Fruit fly (Drosophila melanogaster) whole organism, embryonic: ENCODE measurements around the gene gish.

Experiments used
- ATbp ChIP-seq: fragments of 200-800 bp; sonication (Bioruptor generic); optimal IDR thresholded peaks from 2 replicates; lab custom pipeline; 2017; ENCODE audit warnings: missing biosample characterization, mild to moderate bottlenecking, missing genetic modification characterization, missing genetic modification reagents
- B-H2 ChIP-seq: fragments of 200-800 bp; sonication (Bioruptor generic); optimal IDR thresholded peaks from 2 replicates; lab custom pipeline; 2018; ENCODE audit warnings: missing biosample characterization, mild to moderate bottlenecking, missing genetic modification characterization
- CG10267 ChIP-seq: fragments of 200-800 bp; sonication (Bioruptor generic); optimal IDR thresholded peaks from 2 replicates; lab custom pipeline; 2018; ENCODE audit warnings: missing biosample characterization, mild to moderate bottlenecking, missing genetic modification characterization, moderate library complexity
- CG10431 ChIP-seq: fragments of 200-800 bp; sonication (Bioruptor generic); optimal IDR thresholded peaks from 3 replicates; lab custom pipeline; 2018; ENCODE audit warnings: missing biosample characterization, mild to moderate bottlenecking, missing genetic modification characterization
- CG10654 ChIP-seq: fragments of 200-800 bp; sonication (Bioruptor generic); optimal IDR thresholded peaks from 2 replicates; lab custom pipeline; 2016; ENCODE audit warnings: missing biosample characterization, missing genetic modification characterization
- CG11085 ChIP-seq: fragments of 200-800 bp; sonication (Bioruptor generic); IDR thresholded peaks from 2 replicates; pipeline ENCODE4 v1.3.6; 2022; ENCODE audit warnings: missing biosample characterization, missing genetic modification characterization
- CG11504 ChIP-seq: fragments of 200-800 bp; sonication (Bioruptor generic); optimal IDR thresholded peaks from 3 replicates; lab custom pipeline; 2019; ENCODE audit warnings: missing biosample characterization, mild to moderate bottlenecking, missing genetic modification characterization, moderate library complexity
- CG12744 ChIP-seq: fragments of 200-800 bp; sonication (Bioruptor generic); optimal IDR thresholded peaks from 2 replicates; lab custom pipeline; 2016; ENCODE audit warnings: missing biosample characterization, missing genetic modification characterization
- CG13894 ChIP-seq: fragments of 200-800 bp; sonication (Bioruptor generic); optimal IDR thresholded peaks from 3 replicates; lab custom pipeline; 2018; ENCODE audit warnings: missing biosample characterization, mild to moderate bottlenecking, missing genetic modification characterization, moderate library complexity
- CG15514 ChIP-seq: fragments of 200-800 bp; sonication (Bioruptor generic); optimal IDR thresholded peaks from 3 replicates; lab custom pipeline; 2017; ENCODE audit warnings: missing biosample characterization, missing genetic modification characterization, mild to moderate bottlenecking, moderate library complexity, missing genetic modification reagents
- CG16863 ChIP-seq: fragments of 200-800 bp; sonication (Bioruptor generic); optimal IDR thresholded peaks from 3 replicates; lab custom pipeline; 2016; ENCODE audit warnings: missing biosample characterization, missing genetic modification characterization
- CG17186 ChIP-seq: fragments of 200-800 bp; sonication (Bioruptor generic); optimal IDR thresholded peaks from 3 replicates; lab custom pipeline; 2017; ENCODE audit warnings: missing biosample characterization, missing genetic modification reagents, missing genetic modification characterization
- CG17612 ChIP-seq: fragments of 200-800 bp; sonication (Bioruptor generic); IDR thresholded peaks from 2 replicates; pipeline ENCODE4 v1.3.6; 2022; ENCODE audit warnings: missing biosample characterization, missing genetic modification characterization
- CG18011 ChIP-seq: fragments of 200-800 bp; sonication (Bioruptor generic); optimal IDR thresholded peaks from 2 replicates; lab custom pipeline; 2017; ENCODE audit warnings: missing biosample characterization, missing genetic modification characterization, mild to moderate bottlenecking, moderate library complexity, missing genotype
- CG18599 ChIP-seq: fragments of 200-800 bp; sonication (Bioruptor generic); optimal IDR thresholded peaks from 3 replicates; lab custom pipeline; 2017; ENCODE audit warnings: missing biosample characterization, missing genetic modification characterization, mild to moderate bottlenecking, moderate library complexity, missing genetic modification reagents
- CG2129 ChIP-seq: fragments of 200-800 bp; sonication (Bioruptor generic); IDR thresholded peaks from 2 replicates; pipeline ENCODE4 v1.3.6; 2022; ENCODE audit warnings: missing biosample characterization, missing genetic modification characterization; ENCODE audit not compliant: partially characterized antibody
- CG31365 ChIP-seq: fragments of 200-800 bp; sonication (Bioruptor generic); optimal IDR thresholded peaks from 2 replicates; lab custom pipeline; 2018; ENCODE audit warnings: missing biosample characterization, mild to moderate bottlenecking, missing genetic modification characterization
- CG31441 ChIP-seq: fragments of 200-800 bp; sonication (Bioruptor generic); IDR thresholded peaks from 2 replicates; pipeline ENCODE4 v1.3.6; 2022; ENCODE audit warnings: missing biosample characterization, missing genetic modification characterization
- CG3281 ChIP-seq: fragments of 200-800 bp; sonication (Bioruptor generic); optimal IDR thresholded peaks from 3 replicates; lab custom pipeline; 2017; ENCODE audit warnings: missing biosample characterization, mild to moderate bottlenecking, missing genetic modification characterization
- CG33213 ChIP-seq: fragments of 200-800 bp; sonication (Bioruptor generic); optimal IDR thresholded peaks from 3 replicates; lab custom pipeline; 2016; ENCODE audit warnings: missing biosample characterization, missing genetic modification characterization
- CG33557 ChIP-seq: fragments of 200-800 bp; sonication (Bioruptor generic); optimal IDR thresholded peaks from 2 replicates; lab custom pipeline; 2019; ENCODE audit warnings: missing biosample characterization, mild to moderate bottlenecking, missing genetic modification characterization, moderate library complexity
- CG4282 ChIP-seq: fragments of 200-800 bp; sonication (Bioruptor generic); optimal IDR thresholded peaks from 2 replicates; lab custom pipeline; 2016; ENCODE audit warnings: missing biosample characterization, missing genetic modification characterization
- CG5180 ChIP-seq: fragments of 200-800 bp; sonication (Bioruptor generic); optimal IDR thresholded peaks from 3 replicates; lab custom pipeline; 2017; ENCODE audit warnings: missing biosample characterization, missing genetic modification characterization, mild to moderate bottlenecking, moderate library complexity, missing genetic modification reagents
- CG6272 ChIP-seq: fragments of 200-800 bp; sonication (Bioruptor generic); IDR thresholded peaks from 2 replicates; pipeline ENCODE4 v1.3.6; 2022; ENCODE audit warnings: missing biosample characterization, missing genetic modification characterization
- CG6854 ChIP-seq: fragments of 200-800 bp; sonication (Bioruptor generic); optimal IDR thresholded peaks from 3 replicates; lab custom pipeline; 2017; ENCODE audit warnings: missing biosample characterization, mild to moderate bottlenecking, missing genetic modification characterization
- Deaf1 ChIP-seq: fragments of 200-800 bp; optimal IDR thresholded peaks from 3 replicates; lab custom pipeline; 2019; ENCODE audit warnings: missing biosample characterization, mild to moderate bottlenecking, missing genetic modification characterization, moderate library complexity
- GATAe ChIP-seq: fragments of 200-800 bp; sonication (Bioruptor generic); conservative IDR thresholded peaks from 2 replicates; pipeline ENCODE4 v1.3.6; 2022; ENCODE audit warnings: missing biosample characterization, missing genetic modification characterization
- H2.0 ChIP-seq: fragments of 200-800 bp; sonication (Bioruptor generic); IDR thresholded peaks from 2 replicates; pipeline ENCODE4 v1.3.6; 2022; ENCODE audit warnings: missing biosample characterization, missing genetic modification characterization
- HmgZ ChIP-seq: fragments of 200-800 bp; sonication (Bioruptor generic); optimal IDR thresholded peaks from 2 replicates; lab custom pipeline; 2018; ENCODE audit warnings: missing biosample characterization, mild to moderate bottlenecking, missing genetic modification characterization
- Hmr ChIP-seq: fragments of 200-800 bp; sonication (Bioruptor generic); optimal IDR thresholded peaks from 3 replicates; lab custom pipeline; 2017; ENCODE audit warnings: mild to moderate bottlenecking, missing biosample characterization, missing genetic modification reagents, missing genetic modification characterization
- Ravus ChIP-seq: fragments of 200-800 bp; sonication (Bioruptor generic); IDR thresholded peaks from 2 replicates; pipeline ENCODE4 v1.3.6; 2022; ENCODE audit warnings: missing biosample characterization, missing genetic modification characterization
- Sox102F ChIP-seq: fragments of 200-800 bp; sonication (Bioruptor generic); optimal IDR thresholded peaks from 2 replicates; lab custom pipeline; 2018; ENCODE audit warnings: missing biosample characterization, mild to moderate bottlenecking, missing genetic modification characterization, moderate library complexity
- Xrp1 ChIP-seq: fragments of 200-800 bp; sonication (Bioruptor generic); IDR thresholded peaks from 2 replicates; pipeline ENCODE4 v1.3.6; 2022; ENCODE audit warnings: missing biosample characterization, missing genetic modification characterization
- abd-A ChIP-seq: fragments of 200-800 bp; sonication (Bioruptor generic); optimal IDR thresholded peaks from 3 replicates; lab custom pipeline; 2019; ENCODE audit warnings: missing biosample characterization, mild to moderate bottlenecking, missing genetic modification characterization, moderate library complexity
- ase ChIP-seq: fragments of 200-800 bp; sonication (Bioruptor generic); IDR thresholded peaks from 3 replicates; pipeline ENCODE4 v1.3.6; 2022; ENCODE audit warnings: missing biosample characterization, missing genetic modification characterization
- bab2 ChIP-seq: fragments of 200-800 bp; sonication (Bioruptor generic); optimal IDR thresholded peaks from 2 replicates; lab custom pipeline; 2016; ENCODE audit warnings: missing biosample characterization, missing genetic modification characterization
- bbx ChIP-seq: fragments of 200-800 bp; sonication (Bioruptor generic); IDR thresholded peaks from 2 replicates; pipeline ENCODE4 v1.3.6; 2022; ENCODE audit warnings: missing biosample characterization, missing genetic modification characterization; ENCODE audit not compliant: partially characterized antibody
- bsh ChIP-seq, 2 experiments: fragments of 200-800 bp; sonication (Bioruptor generic); optimal IDR thresholded peaks; 2 replicates each; lab custom pipeline; 2017 to 2018; ENCODE audit warnings: mild to moderate bottlenecking in 2 of 2, missing biosample characterization in 2 of 2, missing genetic modification characterization in 2 of 2, moderate library complexity in 1 of 2
- chn ChIP-seq: fragments of 200-800 bp; sonication (Bioruptor generic); optimal IDR thresholded peaks from 2 replicates; lab custom pipeline; 2016; ENCODE audit warnings: missing biosample characterization, missing genetic modification characterization
- corto ChIP-seq: fragments of 200-800 bp; sonication (Bioruptor generic); optimal IDR thresholded peaks from 2 replicates; lab custom pipeline; 2016; ENCODE audit warnings: missing biosample characterization, mild to moderate bottlenecking, missing genetic modification characterization, moderate library complexity
- fru ChIP-seq: fragments of >200 bp; optimal IDR thresholded peaks from 2 replicates; lab custom pipeline; 2017
- ham ChIP-seq: fragments of 200-800 bp; sonication (Bioruptor generic); IDR thresholded peaks from 2 replicates; pipeline ENCODE4 v1.3.6; 2022; ENCODE audit warnings: missing biosample characterization, missing genetic modification characterization
- lbe ChIP-seq: fragments of 200-800 bp; sonication (Bioruptor generic); optimal IDR thresholded peaks from 2 replicates; lab custom pipeline; 2016; ENCODE audit warnings: missing biosample characterization, mild to moderate bottlenecking, missing genetic modification characterization
- mirr ChIP-seq: fragments of 200-800 bp; sonication (Bioruptor generic); optimal IDR thresholded peaks from 3 replicates; lab custom pipeline; 2018; ENCODE audit warnings: missing biosample characterization, mild to moderate bottlenecking, missing genetic modification characterization
- nmo ChIP-seq: fragments of 200-800 bp; sonication (Bioruptor generic); optimal IDR thresholded peaks from 2 replicates; lab custom pipeline; 2018; ENCODE audit warnings: missing biosample characterization, mild to moderate bottlenecking, missing genetic modification characterization, moderate library complexity
- nom ChIP-seq: fragments of 200-800 bp; sonication (Bioruptor generic); optimal IDR thresholded peaks from 2 replicates; lab custom pipeline; 2017; ENCODE audit warnings: missing biosample characterization, missing genetic modification characterization, mild to moderate bottlenecking, moderate library complexity, missing genetic modification reagents
- pros ChIP-seq: fragments of 200-800 bp; sonication (Bioruptor generic); optimal IDR thresholded peaks from 3 replicates; lab custom pipeline; 2019; ENCODE audit warnings: missing biosample characterization, mild to moderate bottlenecking, missing genetic modification characterization, moderate library complexity
- pzg ChIP-seq: fragments of 200-800 bp; sonication (Bioruptor generic); optimal IDR thresholded peaks from 3 replicates; lab custom pipeline; 2018; ENCODE audit warnings: missing biosample characterization, mild to moderate bottlenecking, missing genetic modification characterization, moderate library complexity
- scrt ChIP-seq: fragments of 200-800 bp; sonication (Bioruptor generic); optimal IDR thresholded peaks from 2 replicates; lab custom pipeline; 2018; ENCODE audit warnings: missing biosample characterization, mild to moderate bottlenecking, missing genetic modification characterization, moderate library complexity
- sens-2 ChIP-seq: fragments of 200-800 bp; sonication (Bioruptor generic); IDR thresholded peaks from 2 replicates; pipeline ENCODE4 v1.3.6; 2022; ENCODE audit warnings: missing biosample characterization, missing genetic modification characterization
- sqz ChIP-seq: fragments of 200-800 bp; sonication (Bioruptor generic); optimal IDR thresholded peaks from 3 replicates; lab custom pipeline; 2018; ENCODE audit warnings: missing biosample characterization, mild to moderate bottlenecking, missing genetic modification characterization
- tio ChIP-seq: fragments of 200-800 bp; sonication (Bioruptor generic); optimal IDR thresholded peaks from 2 replicates; lab custom pipeline; 2017; ENCODE audit warnings: missing biosample characterization, missing genetic modification characterization, inconsistent platforms
- vfl ChIP-seq: fragments of 200-800 bp; sonication (Bioruptor generic); optimal IDR thresholded peaks from 2 replicates; lab custom pipeline; 2016; ENCODE audit warnings: missing biosample characterization, missing genetic modification characterization

The gish gene

dm6 chr3R:16251926-16252287 is 20.3 kb upstream of the gish start (continued):
- TF ChIP-seq scrt (no peak), Ravus (GFP tag; lab: Robert Waterston, UW) (no peak), fru (no peak), bbx (no peak), sens-2 (GFP tag; lab: Robert Waterston, UW) (no peak), CG11504 (peak; percentile 37), CG10267 (tag; lab: Kevin White, UChicago) (no peak), CG16863 (no peak), Hmr (GFP tag; lab: Kevin White, UChicago) (no peak), bab2 (no peak), CG15514 (GFP tag; lab: Kevin White, UChicago) (peak; percentile 44), CG17186 (GFP tag; lab: Kevin White, UChicago) (no peak), Sox102F (no peak), CG18011 (GFP tag; lab: Kevin White, UChicago) (no peak), tio (GFP tag; lab: Kevin White, UChicago) (no peak), CG10654 (no peak), lbe (GFP tag; lab: Kevin White, UChicago) (no peak), mirr (GFP tag; lab: Kevin White, UChicago) (peak; percentile 12), pzg (no peak), vfl (GFP tag; lab: Kevin White, UChicago) (no peak), CG33557 (GFP tag; lab: Kevin White, UChicago) (no peak), CG33213 (GFP tag; lab: Kevin White, UChicago) (no peak), nmo (no peak), CG17612 (GFP tag; lab: Robert Waterston, UW) (no peak), B-H2 (no peak), CG4282 (GFP tag; lab: Kevin White, UChicago) (no peak), chn (GFP tag; lab: Kevin White, UChicago) (no peak), CG2129 (GFP tag; lab: Robert Waterston, UW) (no peak), ase (GFP tag; lab: Robert Waterston, UW) (no peak), CG10431 (no peak), H2.0 (GFP tag; lab: Robert Waterston, UW) (no peak), CG18599 (GFP tag; lab: Kevin White, UChicago) (peak; percentile 12), ham (GFP tag; lab: Robert Waterston, UW) (no peak), CG31365 (tag; lab: Kevin White, UChicago) (no peak), HmgZ (no peak), CG6854 (GFP tag; lab: Kevin White, UChicago) (no peak), CG12744 (GFP tag; lab: Kevin White, UChicago) (no peak)

dm6 chr3R:16252898-16253412 is 19.3 kb upstream of the gish start:
- TF ChIP-seq GATAe (GFP tag; lab: Robert Waterston, UW) (no peak), CG13894 (tag; lab: Kevin White, UChicago) (peak; percentile 81), abd-A (tag; lab: Kevin White, UChicago) (peak; percentile 68), CG6272 (no peak), sqz (GFP tag; lab: Kevin White, UChicago) (peak; percentile 97), nom (GFP tag; lab: Kevin White, UChicago) (peak; percentile 87), corto (GFP tag; lab: Kevin White, UChicago) (peak; percentile 25), bsh (GFP tag; optimal IDR thresholded peaks at IDR 0.05; lab: Kevin White, UChicago) (peak in 1 of 2 experiments; percentile 58), CG11085 (no peak), ATbp (no peak), pros (GFP tag; lab: Kevin White, UChicago) (peak; percentile 91), Xrp1 (no peak), CG31441 (GFP tag; lab: Robert Waterston, UW) (no peak), CG5180 (GFP tag; lab: Kevin White, UChicago) (peak; percentile 78), Deaf1 (tag; lab: Kevin White, UChicago) (peak; percentile 78), CG3281 (GFP tag; lab: Kevin White, UChicago) (no peak)
